Worm (Caenorhabditis elegans) whole organism, L4 larva: ENCODE data around the gene pigc-1.

ENCODE experiments used
- T26A8.4 ChIP-seq: fragments of 200-800 bp; sonication (Bioruptor generic); IDR thresholded peaks from 2 replicates; pipeline ENCODE4 v1.3.6; 2022; ENCODE audit warnings: missing genetic modification characterization, missing compliant biosample characterization
- ama-1 ChIP-seq: fragments of 150-350 bp; optimal IDR thresholded peaks from 2 replicates; lab custom pipeline; 2014; ENCODE audit warnings: inconsistent platforms, mixed read lengths
- hlh-30 ChIP-seq: sonication (generic microtip); optimal IDR thresholded peaks from 2 replicates; lab custom pipeline; 2017; ENCODE audit warnings: antibody characterized with exemption, mild to moderate bottlenecking, missing genetic modification characterization, missing compliant biosample characterization; ENCODE audit not compliant: insufficient read depth
- mdl-1 ChIP-seq, 2 experiments: fragments of 150-350 bp in 1 of 2; sonication (generic microtip) in 1 of 2; optimal IDR thresholded peaks; 2 replicates each; lab custom pipeline; 2014 to 2017; ENCODE audit warnings: missing biosample characterization in 2 of 2, missing genetic modification characterization in 2 of 2
- mep-1 ChIP-seq: fragments of 150-350 bp; sonication (generic microtip); optimal IDR thresholded peaks from 3 replicates; lab custom pipeline; 2014; ENCODE audit warnings: missing biosample characterization, missing genetic modification characterization
- pqm-1 ChIP-seq: sonication (generic microtip); optimal IDR thresholded peaks from 2 replicates; lab custom pipeline; 2017; ENCODE audit warnings: missing biosample characterization, missing genetic modification characterization
- snpc-4 ChIP-seq: fragments of 150-350 bp; optimal IDR thresholded peaks from 2 replicates; lab custom pipeline; 2014; ENCODE audit warnings: missing biosample characterization, missing genetic modification characterization
- unc-62 ChIP-seq, 3 experiments: fragments of 150-350 bp in 1 of 3; sonication (generic microtip); optimal IDR thresholded peaks in 2 of 3; peaks in 1 of 3; 1 replicate in 1 of 3; 2 replicates in 2 of 3; lab custom pipeline; 2014 to 2017; ENCODE audit warnings: missing biosample characterization in 3 of 3, missing genetic modification characterization in 3 of 3, missing genetic modification reagents in 3 of 3, missing genotype in 1 of 3

- TF ChIP-seq hlh-30 (tag; lab: Kevin White, UChicago) (no peak), mep-1 (tag; lab: Kevin White, UChicago) (no peak), ama-1 (lab: Kevin White, UChicago) (no peak), pqm-1 (tag; lab: Kevin White, UChicago) (no peak), mdl-1 (tag; optimal IDR thresholded peaks at IDR 0.05; lab: Kevin White, UChicago) (no peak), T26A8.4 (no peak), unc-62 (GFP tag; optimal IDR thresholded peaks at IDR 0.05 in 1 of 2; lab: Kevin White, UChicago) (peak in 1 of 2 experiments; percentile 65), unc-62 (tag; optimal IDR thresholded peaks at IDR 0.05; lab: Kevin White, UChicago) (no peak), snpc-4 (tag; lab: Kevin White, UChicago) (no peak)
Measured at ce11 chrIV:9296285-9296684, 46.7 kb downstream of the pigc-1 start, which contains the start of gene F49C12.1.
